Worm (Caenorhabditis elegans) whole organism, young adult: Measurements from ENCODE around the gene ash-2.
A peak's percentile ranks its signal among the peaks of the same experiment; 100 is the strongest.

Source experiments
- B0019.2 ChIP-seq: fragments of 200-800 bp; sonication (Bioruptor generic); conservative IDR thresholded peaks from 2 replicates; pipeline ENCODE4 v1.3.6; 2022; ENCODE audit warnings: missing genetic modification reagents, missing genetic modification characterization, missing compliant biosample characterization
- B0035.1 ChIP-seq: sonication (generic microtip); optimal IDR thresholded peaks from 2 replicates; lab custom pipeline; 2016; ENCODE audit warnings: missing genetic modification characterization, mild to moderate bottlenecking, missing compliant biosample characterization, missing genotype, missing genetic modification reagents
- B0336.3 ChIP-seq: fragments of 200-800 bp; sonication (Bioruptor generic); IDR thresholded peaks from 2 replicates; pipeline ENCODE4 v1.3.6; 2022; ENCODE audit warnings: missing genetic modification characterization, missing compliant biosample characterization
- C17E4.6 ChIP-seq: fragments of 200-800 bp; sonication (Bioruptor generic); IDR thresholded peaks from 2 replicates; pipeline ENCODE4 v1.3.6; 2022; ENCODE audit warnings: missing genetic modification reagents, missing genetic modification characterization, missing compliant biosample characterization
- D2030.7 ChIP-seq: fragments of 200-800 bp; sonication (Bioruptor generic); IDR thresholded peaks from 2 replicates; pipeline ENCODE4 v1.3.6; 2022; ENCODE audit warnings: missing genetic modification reagents, missing genetic modification characterization, missing compliant biosample characterization
- F10E7.11 ChIP-seq: sonication (generic microtip); optimal IDR thresholded peaks from 2 replicates; lab custom pipeline; 2017; ENCODE audit warnings: mild to moderate bottlenecking, missing genetic modification characterization, moderate library complexity, missing compliant biosample characterization
- F49E8.2 ChIP-seq: sonication (generic microtip); optimal IDR thresholded peaks from 3 replicates; lab custom pipeline; 2017; ENCODE audit warnings: missing genetic modification characterization, mild to moderate bottlenecking, missing compliant biosample characterization, antibody characterized with exemption, moderate library complexity; ENCODE audit not compliant: insufficient read depth
- F57A8.1 ChIP-seq: fragments of 200-800 bp; sonication (Bioruptor generic); optimal IDR thresholded peaks from 2 replicates; lab custom pipeline; 2018; ENCODE audit warnings: mild to moderate bottlenecking, missing genetic modification characterization, moderate library complexity, missing compliant biosample characterization
- K11D2.4 ChIP-seq: fragments of 200-800 bp; sonication (Bioruptor generic); IDR thresholded peaks from 2 replicates; pipeline ENCODE4 v1.3.6; 2022; ENCODE audit warnings: missing genetic modification reagents, missing genetic modification characterization, missing compliant biosample characterization
- Y67H2A.10 ChIP-seq: fragments of 200-800 bp; sonication (Bioruptor generic); conservative IDR thresholded peaks from 2 replicates; pipeline ENCODE4 v1.3.6; 2022; ENCODE audit warnings: missing genetic modification reagents, missing genetic modification characterization, missing compliant biosample characterization
- Y95B8A.8 ChIP-seq: fragments of 200-800 bp; sonication (Bioruptor generic); IDR thresholded peaks from 2 replicates; pipeline ENCODE4 v1.3.6; 2022; ENCODE audit warnings: missing genetic modification reagents, missing genetic modification characterization, missing compliant biosample characterization
- ZK185.1 ChIP-seq: sonication (generic microtip); optimal IDR thresholded peaks from 2 replicates; lab custom pipeline; 2016; ENCODE audit warnings: mild to moderate bottlenecking, missing genetic modification characterization, missing compliant biosample characterization; ENCODE audit not compliant: poor library complexity, severe bottlenecking
- ama-1 ChIP-seq, 3 experiments: fragments of 150-350 bp in 1 of 3; sonication (generic microtip) in 2 of 3; optimal IDR thresholded peaks; 2 replicates each; lab custom pipeline; 2014 to 2018; ENCODE audit warnings: missing biosample characterization in 2 of 3, missing genetic modification characterization in 2 of 3, missing genetic modification reagents in 2 of 3
- atf-7 ChIP-seq: sonication (generic microtip); optimal IDR thresholded peaks from 2 replicates; lab custom pipeline; 2017; ENCODE audit warnings: mild to moderate bottlenecking, missing genetic modification characterization, missing compliant biosample characterization
- attf-5 ChIP-seq: fragments of 200-800 bp; sonication (Bioruptor generic); optimal IDR thresholded peaks from 2 replicates; lab custom pipeline; 2018; ENCODE audit warnings: mild to moderate bottlenecking, missing genetic modification characterization, missing compliant biosample characterization
- attf-6 ChIP-seq: fragments of 200-800 bp; sonication (Bioruptor generic); IDR thresholded peaks from 2 replicates; pipeline ENCODE4 v1.3.6; 2022; ENCODE audit warnings: missing genetic modification reagents, missing genetic modification characterization, missing compliant biosample characterization
- bed-1 ChIP-seq: fragments of 200-800 bp; sonication (Bioruptor generic); IDR thresholded peaks from 2 replicates; pipeline ENCODE4 v1.3.6; 2022; ENCODE audit warnings: missing genetic modification reagents, missing genetic modification characterization, missing compliant biosample characterization
- cebp-1 ChIP-seq, 2 experiments: fragments of 200-800 bp in 1 of 2; sonication (Bioruptor generic) in 1 of 2; sonication (generic microtip) in 1 of 2; IDR thresholded peaks in 1 of 2; optimal IDR thresholded peaks in 1 of 2; 2 replicates each; pipeline versions ENCODE4 v1.3.6 to Lab custom; 2017 to 2022; ENCODE audit warnings: missing compliant biosample characterization in 2 of 2, missing genetic modification characterization in 2 of 2, mild to moderate bottlenecking in 1 of 2, missing genetic modification reagents in 1 of 2, moderate library complexity in 1 of 2
- ceh-79 ChIP-seq: sonication (generic microtip); optimal IDR thresholded peaks from 2 replicates; lab custom pipeline; 2017; ENCODE audit warnings: mild to moderate bottlenecking, missing genetic modification characterization, missing compliant biosample characterization
- ceh-91 ChIP-seq: fragments of 200-800 bp; sonication (Bioruptor generic); IDR thresholded peaks from 2 replicates; pipeline ENCODE4 v1.3.6; 2022; ENCODE audit warnings: missing genetic modification reagents, missing genetic modification characterization, missing compliant biosample characterization
- chd-7 ChIP-seq: sonication (generic microtip); optimal IDR thresholded peaks from 2 replicates; lab custom pipeline; 2016; ENCODE audit warnings: mild to moderate bottlenecking, missing genetic modification characterization, moderate library complexity, missing compliant biosample characterization
- die-1 ChIP-seq: sonication (generic microtip); optimal IDR thresholded peaks from 2 replicates; lab custom pipeline; 2016; ENCODE audit warnings: missing genotype, mild to moderate bottlenecking, missing genetic modification characterization, missing compliant biosample characterization
- dpl-1 ChIP-seq: fragments of 150-350 bp; optimal IDR thresholded peaks from 2 replicates; lab custom pipeline; 2014; ENCODE audit warnings: missing biosample characterization, missing genetic modification reagents, missing genetic modification characterization
- efl-1 ChIP-seq: fragments of 150-350 bp; optimal IDR thresholded peaks from 2 replicates; lab custom pipeline; 2014; ENCODE audit warnings: missing biosample characterization, missing genetic modification reagents, missing genetic modification characterization
- egrh-3 ChIP-seq: fragments of 200-800 bp; sonication (Bioruptor generic); IDR thresholded peaks from 2 replicates; pipeline ENCODE4 v1.3.6; 2022; ENCODE audit warnings: missing genetic modification reagents, missing genetic modification characterization, missing compliant biosample characterization
- ekl-4 ChIP-seq: fragments of 200-800 bp; sonication (Bioruptor generic); IDR thresholded peaks from 2 replicates; pipeline ENCODE4 v1.3.6; 2022; ENCODE audit warnings: missing genetic modification reagents, missing genetic modification characterization, missing compliant biosample characterization
- him-1 ChIP-seq: sonication (generic microtip); optimal IDR thresholded peaks from 2 replicates; lab custom pipeline; 2016; ENCODE audit warnings: missing genotype, missing genetic modification reagents, missing genetic modification characterization, missing compliant biosample characterization
- hmg-1.2 ChIP-seq: fragments of 200-800 bp; sonication (Bioruptor generic); IDR thresholded peaks from 2 replicates; pipeline ENCODE4 v1.3.6; 2022; ENCODE audit warnings: missing genetic modification reagents, missing genetic modification characterization, missing compliant biosample characterization
- hsf-1 ChIP-seq: fragments of 200-800 bp; sonication (Bioruptor generic); IDR thresholded peaks from 2 replicates; pipeline ENCODE4 v1.3.6; 2022; ENCODE audit warnings: missing genetic modification reagents, missing genetic modification characterization, missing compliant biosample characterization
- lag-1 ChIP-seq: fragments of 200-800 bp; sonication (Bioruptor generic); IDR thresholded peaks from 2 replicates; pipeline ENCODE4 v1.3.6; 2022; ENCODE audit warnings: missing genetic modification reagents, missing genetic modification characterization, missing compliant biosample characterization
- let-607 ChIP-seq, 2 experiments: fragments of 200-800 bp in 1 of 2; sonication (Bioruptor generic) in 1 of 2; sonication (generic microtip) in 1 of 2; optimal IDR thresholded peaks; 2 replicates each; lab custom pipeline; 2016 to 2018; ENCODE audit warnings: mild to moderate bottlenecking in 2 of 2, missing compliant biosample characterization in 2 of 2, missing genetic modification characterization in 2 of 2, moderate library complexity in 2 of 2, missing genotype in 1 of 2
- lin-54 ChIP-seq: fragments of 200-800 bp; sonication (Bioruptor generic); optimal IDR thresholded peaks from 2 replicates; lab custom pipeline; 2018; ENCODE audit warnings: mild to moderate bottlenecking, missing genetic modification characterization, missing compliant biosample characterization
- madf-8 ChIP-seq: fragments of 200-800 bp; sonication (Bioruptor generic); conservative IDR thresholded peaks from 2 replicates; pipeline ENCODE4 v1.3.6; 2022; ENCODE audit warnings: missing genetic modification reagents, missing genetic modification characterization, missing compliant biosample characterization
- mcd-1 ChIP-seq: fragments of 200-800 bp; sonication (Bioruptor generic); IDR thresholded peaks from 2 replicates; pipeline ENCODE4 v1.3.6; 2022; ENCODE audit warnings: missing genetic modification reagents, missing genetic modification characterization, missing compliant biosample characterization
- mes-4 ChIP-seq: sonication (generic microtip); optimal IDR thresholded peaks from 2 replicates; lab custom pipeline; 2016; ENCODE audit warnings: missing genotype, missing genetic modification characterization, missing compliant biosample characterization
- nfya-1 ChIP-seq: sonication (generic microtip); optimal IDR thresholded peaks from 2 replicates; lab custom pipeline; 2017; ENCODE audit warnings: antibody characterized with exemption, missing compliant biosample characterization, missing genetic modification characterization, borderline replicate concordance; ENCODE audit not compliant: insufficient read depth
- nfya-2 ChIP-seq: fragments of 200-800 bp; sonication (Bioruptor generic); IDR thresholded peaks from 2 replicates; pipeline ENCODE4 v1.3.6; 2022; ENCODE audit warnings: missing genetic modification reagents, missing genetic modification characterization, missing compliant biosample characterization
- rpc-1 ChIP-seq, 2 experiments: fragments of 150-350 bp in 1 of 2; sonication (generic microtip) in 1 of 2; optimal IDR thresholded peaks; 2 replicates each; lab custom pipeline; 2014 to 2018; ENCODE audit warnings: missing biosample characterization in 1 of 2, missing genetic modification characterization in 1 of 2, missing genetic modification reagents in 1 of 2, missing genotype in 1 of 2
- sea-2 ChIP-seq: fragments of 200-800 bp; sonication (Bioruptor generic); IDR thresholded peaks from 2 replicates; pipeline ENCODE4 v1.3.6; 2022; ENCODE audit warnings: missing genetic modification characterization, missing compliant biosample characterization
- snpc-1.3 ChIP-seq: sonication (generic microtip); optimal IDR thresholded peaks from 2 replicates; lab custom pipeline; 2017; ENCODE audit warnings: missing genetic modification characterization, mild to moderate bottlenecking, missing compliant biosample characterization, antibody characterized with exemption, moderate library complexity, missing genotype, missing genetic modification reagents; ENCODE audit not compliant: insufficient read depth
- snpc-3.4 ChIP-seq: sonication (generic microtip); optimal IDR thresholded peaks from 2 replicates; lab custom pipeline; 2017; ENCODE audit warnings: missing genetic modification characterization, mild to moderate bottlenecking, missing compliant biosample characterization, antibody characterized with exemption, moderate library complexity, missing genotype, missing genetic modification reagents
- somi-1 ChIP-seq: fragments of 200-800 bp; sonication (Bioruptor generic); optimal IDR thresholded peaks from 2 replicates; lab custom pipeline; 2018; ENCODE audit warnings: mild to moderate bottlenecking, missing genetic modification characterization, missing compliant biosample characterization
- tlf-1 ChIP-seq: fragments of 200-800 bp; sonication (Bioruptor generic); optimal IDR thresholded peaks from 2 replicates; lab custom pipeline; 2018; ENCODE audit warnings: mild to moderate bottlenecking, missing genetic modification characterization, missing compliant biosample characterization
- xnd-1 ChIP-seq: sonication (generic microtip); optimal IDR thresholded peaks from 2 replicates; lab custom pipeline; 2016; ENCODE audit warnings: missing genotype, missing genetic modification reagents, missing genetic modification characterization, missing compliant biosample characterization
- ztf-18 ChIP-seq: sonication (generic microtip); optimal IDR thresholded peaks from 2 replicates; lab custom pipeline; 2016; ENCODE audit warnings: missing genotype, mild to moderate bottlenecking, missing genetic modification characterization, missing compliant biosample characterization
- ztf-3 ChIP-seq: fragments of 200-800 bp; sonication (Bioruptor generic); optimal IDR thresholded peaks from 2 replicates; lab custom pipeline; 2018; ENCODE audit warnings: mild to moderate bottlenecking, missing genetic modification characterization, missing compliant biosample characterization

The ash-2 gene

DNA sequence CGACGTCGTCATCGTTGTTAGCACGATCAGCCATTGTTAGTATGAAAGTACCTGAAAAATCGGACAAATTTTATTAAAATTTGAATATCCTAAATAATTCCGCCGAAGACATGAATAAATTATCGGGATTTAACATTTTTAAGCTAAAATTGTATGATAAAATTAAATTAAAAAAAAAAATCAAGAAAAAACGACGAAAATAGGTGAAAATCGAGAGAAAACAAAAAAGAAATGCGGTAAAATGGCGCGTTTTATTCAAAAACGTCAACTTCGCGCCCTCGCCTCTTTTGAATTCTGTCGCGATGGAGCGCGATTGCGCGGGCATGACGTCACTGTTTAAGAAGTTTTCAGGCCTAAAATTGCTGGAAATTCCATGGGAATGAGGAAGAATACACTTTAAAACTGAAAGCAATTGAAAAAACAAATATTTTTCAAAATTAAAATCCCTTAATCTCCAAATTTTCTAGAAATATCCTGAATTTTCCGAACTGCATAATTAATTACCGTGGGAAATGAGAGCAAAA lies 27.0 kb downstream of the ash-2 start, which contains the start of gene mcm-2:
Gene mcm-2 (minus strand): TSS at position 51 of the 524 bp plus-strand sequence.
- TF ChIP-seq B0035.1 (tag; lab: Kevin White, UChicago), result no peak
- no peak for TF ChIP-seq somi-1 (GFP tag; lab: Kevin White, UChicago)
- peak; percentile 95 for TF ChIP-seq snpc-3.4 (tag; lab: Kevin White, UChicago)
- TF ChIP-seq C17E4.6 (GFP tag; lab: Robert Waterston, UW), result peak; percentile 90
- TF ChIP-seq B0336.3 (GFP tag; lab: Robert Waterston, UW), result no peak; the same call in 1 of the 2 replicates
- no peak for TF ChIP-seq mes-4
- TF ChIP-seq ekl-4 (GFP tag; lab: Robert Waterston, UW), result no peak; the same call in 1 of the 2 replicates
- peak; percentile 73 for TF ChIP-seq hmg-1.2
- no peak for TF ChIP-seq ZK185.1 (tag; lab: Kevin White, UChicago)
- peak; percentile 90 for TF ChIP-seq snpc-1.3
- TF ChIP-seq die-1 (tag; lab: Kevin White, UChicago), result peak; percentile 36
- TF ChIP-seq Y67H2A.10 (GFP tag; lab: Robert Waterston, UW), result peak; percentile 71; the same call in 1 of the 2 replicates
- TF ChIP-seq D2030.7 (GFP tag; lab: Robert Waterston, UW), result peak; percentile 98
- TF ChIP-seq Y95B8A.8 (GFP tag; lab: Robert Waterston, UW), result peak; percentile 96
- no peak for TF ChIP-seq nfya-2 (GFP tag; lab: Robert Waterston, UW)
- peak; percentile 97 for TF ChIP-seq xnd-1
- TF ChIP-seq mcd-1 (GFP tag; lab: Robert Waterston, UW), result peak; percentile 98
- peak; percentile 98 for TF ChIP-seq lin-54 (GFP tag; lab: Kevin White, UChicago)
- TF ChIP-seq attf-6 (GFP tag; lab: Robert Waterston, UW), result peak; percentile 84
- TF ChIP-seq ztf-18 (tag; lab: Kevin White, UChicago), result peak; percentile 10
- TF ChIP-seq F49E8.2, result peak; percentile 95
- no peak for TF ChIP-seq him-1 (tag; lab: Kevin White, UChicago)
- TF ChIP-seq F57A8.1 (GFP tag; lab: Kevin White, UChicago), result no peak
- no peak for TF ChIP-seq F10E7.11 (tag; lab: Kevin White, UChicago)
- TF ChIP-seq B0019.2 (GFP tag; lab: Robert Waterston, UW), result peak; percentile 94
- peak; percentile 62 for TF ChIP-seq attf-5
- TF ChIP-seq cebp-1 (GFP tag; IDR thresholded peaks at IDR 0.05; lab: Robert Waterston, UW), result no peak
- no peak for TF ChIP-seq cebp-1 (tag; optimal IDR thresholded peaks at IDR 0.05; lab: Kevin White, UChicago)
- no peak for TF ChIP-seq bed-1 (GFP tag; lab: Robert Waterston, UW)
- TF ChIP-seq nfya-1, result no peak
- peak; percentile 90 for TF ChIP-seq tlf-1 (GFP tag; lab: Kevin White, UChicago)
- TF ChIP-seq dpl-1 (GFP tag; lab: Kevin White, UChicago), result peak; percentile 98
- TF ChIP-seq rpc-1 (optimal IDR thresholded peaks at IDR 0.05; lab: Kevin White, UChicago), result no peak
- peak; percentile 9 for TF ChIP-seq rpc-1 (tag; optimal IDR thresholded peaks at IDR 0.05; lab: Kevin White, UChicago)
- TF ChIP-seq lag-1 (GFP tag; lab: Robert Waterston, UW), result no peak
- TF ChIP-seq ceh-79, result no peak
- peak; percentile 93 for TF ChIP-seq atf-7 (tag; lab: Kevin White, UChicago)
- TF ChIP-seq let-607 (tag; optimal IDR thresholded peaks at IDR 0.05; lab: Kevin White, UChicago), result no peak
- TF ChIP-seq efl-1, result peak; percentile 99
- TF ChIP-seq K11D2.4, result no peak
- no peak for TF ChIP-seq ztf-3 (GFP tag; lab: Kevin White, UChicago)
- no peak for TF ChIP-seq chd-7 (tag; lab: Kevin White, UChicago)
- no peak for TF ChIP-seq ama-1 (optimal IDR thresholded peaks at IDR 0.05; lab: Kevin White, UChicago)
- TF ChIP-seq ama-1 (GFP tag; optimal IDR thresholded peaks at IDR 0.05; lab: Kevin White, UChicago), result no peak
- TF ChIP-seq ceh-91 (GFP tag; lab: Robert Waterston, UW), result peak; percentile 98
- TF ChIP-seq sea-2 (GFP tag; lab: Robert Waterston, UW), result no peak
- TF ChIP-seq madf-8 (GFP tag; lab: Robert Waterston, UW), result peak; percentile 99
- TF ChIP-seq hsf-1 (GFP tag; lab: Robert Waterston, UW), result peak; percentile 87
- no peak for TF ChIP-seq egrh-3
